Worm (Caenorhabditis elegans) whole organism, L4/young adult: ENCODE data around the gene M163.21.

Experiments
- W03F9.2 ChIP-seq: fragments of 150-350 bp; optimal IDR thresholded peaks from 2 replicates; lab custom pipeline; 2014; ENCODE audit warnings: missing biosample characterization, missing genetic modification characterization
- dao-5 ChIP-seq: sonication (generic microtip); optimal IDR thresholded peaks from 2 replicates; lab custom pipeline; 2016; ENCODE audit warnings: missing genotype, missing genetic modification characterization, moderate library complexity, missing compliant biosample characterization
- him-1 ChIP-seq: sonication (generic microtip); optimal IDR thresholded peaks from 2 replicates; lab custom pipeline; 2016; ENCODE audit warnings: missing genotype, missing genetic modification reagents, missing genetic modification characterization, missing compliant biosample characterization

DNA sequence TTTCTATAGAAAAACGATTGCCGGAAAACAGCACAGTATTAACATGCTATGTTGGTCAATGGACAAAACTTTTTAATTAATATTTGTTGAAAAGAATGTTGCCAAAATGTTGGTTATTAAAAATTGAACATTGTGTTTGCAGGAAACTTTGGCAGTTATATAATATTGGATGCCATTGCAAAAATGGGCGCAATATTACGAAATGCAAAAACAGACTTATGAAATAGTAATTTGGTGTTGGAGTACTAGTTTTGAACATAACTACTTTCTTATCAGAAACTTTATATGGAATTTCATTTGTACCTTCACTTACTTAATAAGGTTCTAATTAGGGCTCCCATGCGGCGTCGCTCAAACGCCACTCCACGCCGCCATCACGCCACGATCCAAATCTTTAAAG lies 43.7 kb downstream of the M163.21 start:
- no peak for TF ChIP-seq him-1
- TF ChIP-seq W03F9.2, result no peak
- no peak for TF ChIP-seq dao-5 (tag; lab: Kevin White, UChicago)
